Worm (Caenorhabditis elegans) whole organism, L3 larva: Measurements from ENCODE around the gene clec-37.

Experiments
- ceh-28 ChIP-seq: fragments of 150-350 bp; optimal IDR thresholded peaks from 2 replicates; lab custom pipeline; 2014; ENCODE audit warnings: missing biosample characterization, missing genetic modification reagents, missing genetic modification characterization
- elt-1 ChIP-seq: fragments of 150-350 bp; optimal IDR thresholded peaks from 2 replicates; lab custom pipeline; 2014; ENCODE audit warnings: missing biosample characterization, missing genetic modification characterization
- fos-1 ChIP-seq: fragments of 150-350 bp; optimal IDR thresholded peaks from 2 replicates; lab custom pipeline; 2014; ENCODE audit warnings: missing biosample characterization, missing genetic modification characterization
- nhr-11 ChIP-seq: fragments of 150-350 bp; optimal IDR thresholded peaks from 2 replicates; lab custom pipeline; 2014; ENCODE audit warnings: missing biosample characterization, missing genetic modification characterization
- nhr-237 ChIP-seq: fragments of 150-350 bp; optimal IDR thresholded peaks from 2 replicates; lab custom pipeline; 2014; ENCODE audit warnings: missing biosample characterization, missing genetic modification characterization
- unc-62 ChIP-seq: fragments of 150-350 bp; sonication (generic microtip); optimal IDR thresholded peaks from 4 replicates; lab custom pipeline; 2014; ENCODE audit warnings: missing biosample characterization, missing genetic modification reagents, missing genetic modification characterization
- zag-1 ChIP-seq: fragments of 150-350 bp; optimal IDR thresholded peaks from 2 replicates; lab custom pipeline; 2014; ENCODE audit warnings: missing biosample characterization, missing genetic modification characterization

DNA sequence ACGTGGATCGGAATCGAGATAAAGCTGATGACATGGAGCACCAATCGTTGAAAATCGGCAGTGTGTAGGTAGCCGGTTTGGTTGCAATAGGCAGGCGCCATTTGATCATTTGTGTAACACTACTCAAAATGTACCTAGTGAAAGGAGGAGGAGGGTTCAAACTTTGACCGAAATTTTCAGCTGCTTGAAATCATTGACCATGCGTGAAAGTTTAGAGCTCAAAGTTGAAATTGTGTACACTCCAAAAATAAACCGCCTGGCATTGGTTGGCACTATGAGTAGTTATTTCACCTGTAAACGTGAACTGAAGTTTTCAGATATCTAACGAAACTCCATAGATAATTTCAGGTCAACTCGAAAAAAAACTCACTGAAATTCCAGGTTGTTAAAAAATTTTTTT, 20.0 kb downstream of the clec-37 start, which contains the start of gene srh-215:
- no peak for TF ChIP-seq nhr-11
- TF ChIP-seq nhr-237 (tag; lab: Kevin White, UChicago): no peak
- TF ChIP-seq zag-1 (tag; lab: Kevin White, UChicago): no peak
- no peak for TF ChIP-seq elt-1 (tag; lab: Kevin White, UChicago)
- no peak for TF ChIP-seq ceh-28 (tag; lab: Kevin White, UChicago)
- TF ChIP-seq unc-62 (GFP tag; lab: Kevin White, UChicago): no peak
- TF ChIP-seq fos-1 (tag; lab: Kevin White, UChicago): no peak
